Fruit fly (Drosophila melanogaster) whole organism, wandering third instar larva: ENCODE results near the gene h-cup.

ENCODE experiments used
- Rel ChIP-seq, 2 experiments: fragments of 200-800 bp; sonication (Bioruptor generic) in 1 of 2; optimal IDR thresholded peaks; 2 replicates in 1 of 2; 3 replicates in 1 of 2; lab custom pipeline; 2016 to 2019; ENCODE audit warnings: mild to moderate bottlenecking in 2 of 2, missing biosample characterization in 2 of 2, missing genetic modification characterization in 2 of 2, moderate library complexity in 1 of 2
- h ChIP-seq: fragments of 200-800 bp; sonication (Bioruptor generic); optimal IDR thresholded peaks from 3 replicates; lab custom pipeline; 2016; ENCODE audit warnings: missing biosample characterization, mild to moderate bottlenecking, missing genetic modification characterization
- pan ChIP-seq: fragments of >200 bp; optimal IDR thresholded peaks from 2 replicates; lab custom pipeline; 2017
- sv ChIP-seq: fragments of 200-800 bp; sonication (Bioruptor generic); optimal IDR thresholded peaks from 3 replicates; lab custom pipeline; 2016; ENCODE audit warnings: missing biosample characterization, missing genetic modification characterization

DNA sequence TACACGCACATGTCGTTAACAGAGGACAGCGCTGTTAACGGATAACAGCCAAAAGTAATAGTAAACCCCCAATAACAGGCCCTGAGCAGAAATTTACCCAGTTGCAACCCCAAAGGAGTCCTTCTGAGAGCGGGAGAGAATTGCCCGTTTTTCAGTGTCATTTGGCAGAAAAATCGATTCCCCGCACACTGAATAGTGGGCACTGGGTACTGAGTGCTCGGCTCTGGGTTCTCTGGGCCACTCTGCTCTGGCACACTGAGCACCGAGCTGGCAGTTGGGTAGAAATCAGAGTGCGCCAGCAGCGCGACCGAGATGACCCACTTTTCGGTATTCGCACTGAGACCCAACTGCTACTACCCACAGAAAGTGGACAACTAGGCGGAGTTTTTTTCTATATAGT is 8.4 kb downstream of the h-cup start, which contains the start of gene Rbp:
- TF ChIP-seq h (GFP tag; lab: Kevin White, UChicago) (no peak), sv (GFP tag; lab: Kevin White, UChicago) (no peak), pan (lab: Kevin White, UChicago) (no peak), Rel (GFP tag; optimal IDR thresholded peaks at IDR 0.05; lab: Kevin White, UChicago) (no peak), Rel (tag; optimal IDR thresholded peaks at IDR 0.05; lab: Kevin White, UChicago) (no peak)
